Worm (Caenorhabditis elegans) whole organism, young adult: ENCODE results near the gene ZK550.6.

ENCODE experiments used
- B0336.3 ChIP-seq: fragments of 200-800 bp; sonication (Bioruptor generic); IDR thresholded peaks from 2 replicates; pipeline ENCODE4 v1.3.6; 2022; ENCODE audit warnings: missing genetic modification characterization, missing compliant biosample characterization
- D2030.7 ChIP-seq: fragments of 200-800 bp; sonication (Bioruptor generic); IDR thresholded peaks from 2 replicates; pipeline ENCODE4 v1.3.6; 2022; ENCODE audit warnings: missing genetic modification reagents, missing genetic modification characterization, missing compliant biosample characterization
- F10E7.11 ChIP-seq: sonication (generic microtip); optimal IDR thresholded peaks from 2 replicates; lab custom pipeline; 2017; ENCODE audit warnings: mild to moderate bottlenecking, missing genetic modification characterization, moderate library complexity, missing compliant biosample characterization
- F23B12.7 ChIP-seq: sonication (generic microtip); optimal IDR thresholded peaks from 2 replicates; lab custom pipeline; 2017; ENCODE audit warnings: missing genetic modification characterization, mild to moderate bottlenecking, missing compliant biosample characterization, antibody characterized with exemption, moderate library complexity; ENCODE audit not compliant: insufficient read depth
- F57C9.4 ChIP-seq: sonication (generic microtip); optimal IDR thresholded peaks from 2 replicates; lab custom pipeline; 2017; ENCODE audit warnings: mild to moderate bottlenecking, missing genetic modification characterization, missing compliant biosample characterization
- Y67H2A.10 ChIP-seq: fragments of 200-800 bp; sonication (Bioruptor generic); conservative IDR thresholded peaks from 2 replicates; pipeline ENCODE4 v1.3.6; 2022; ENCODE audit warnings: missing genetic modification reagents, missing genetic modification characterization, missing compliant biosample characterization
- Y79H2A.3 ChIP-seq: fragments of 200-800 bp; sonication (Bioruptor generic); conservative IDR thresholded peaks from 2 replicates; pipeline ENCODE4 v1.3.6; 2022; ENCODE audit warnings: missing genetic modification reagents, missing genetic modification characterization, missing compliant biosample characterization
- Y95B8A.8 ChIP-seq: fragments of 200-800 bp; sonication (Bioruptor generic); IDR thresholded peaks from 2 replicates; pipeline ENCODE4 v1.3.6; 2022; ENCODE audit warnings: missing genetic modification reagents, missing genetic modification characterization, missing compliant biosample characterization
- aptf-2 ChIP-seq: fragments of 200-800 bp; sonication (Bioruptor generic); conservative IDR thresholded peaks from 2 replicates; pipeline ENCODE4 v1.3.6; 2022; ENCODE audit warnings: missing genetic modification reagents, missing genetic modification characterization, missing compliant biosample characterization
- aptf-3 ChIP-seq: fragments of 200-800 bp; sonication (Bioruptor generic); IDR thresholded peaks from 2 replicates; pipeline ENCODE4 v1.3.6; 2022; ENCODE audit warnings: missing genetic modification characterization, missing compliant biosample characterization
- atf-7 ChIP-seq: sonication (generic microtip); optimal IDR thresholded peaks from 2 replicates; lab custom pipeline; 2017; ENCODE audit warnings: mild to moderate bottlenecking, missing genetic modification characterization, missing compliant biosample characterization
- athp-1 ChIP-seq: sonication (generic microtip); optimal IDR thresholded peaks from 2 replicates; lab custom pipeline; 2017; ENCODE audit warnings: mild to moderate bottlenecking, missing genetic modification characterization, missing compliant biosample characterization
- attf-3 ChIP-seq: fragments of 200-800 bp; sonication (Bioruptor generic); conservative IDR thresholded peaks from 2 replicates; pipeline ENCODE4 v1.3.6; 2022; ENCODE audit warnings: missing genetic modification reagents, missing genetic modification characterization, missing compliant biosample characterization
- attf-6 ChIP-seq: fragments of 200-800 bp; sonication (Bioruptor generic); IDR thresholded peaks from 2 replicates; pipeline ENCODE4 v1.3.6; 2022; ENCODE audit warnings: missing genetic modification reagents, missing genetic modification characterization, missing compliant biosample characterization
- ccch-3 ChIP-seq: fragments of 200-800 bp; sonication (Bioruptor generic); optimal IDR thresholded peaks from 2 replicates; lab custom pipeline; 2018; ENCODE audit warnings: mild to moderate bottlenecking, missing genetic modification characterization, missing compliant biosample characterization
- cebp-2 ChIP-seq: fragments of 200-800 bp; sonication (Bioruptor generic); IDR thresholded peaks from 2 replicates; pipeline ENCODE4 v1.3.6; 2022; ENCODE audit warnings: missing genetic modification characterization, missing compliant biosample characterization
- ceh-79 ChIP-seq: sonication (generic microtip); optimal IDR thresholded peaks from 2 replicates; lab custom pipeline; 2017; ENCODE audit warnings: mild to moderate bottlenecking, missing genetic modification characterization, missing compliant biosample characterization
- ceh-91 ChIP-seq: fragments of 200-800 bp; sonication (Bioruptor generic); IDR thresholded peaks from 2 replicates; pipeline ENCODE4 v1.3.6; 2022; ENCODE audit warnings: missing genetic modification reagents, missing genetic modification characterization, missing compliant biosample characterization
- dpff-1 ChIP-seq: sonication (generic microtip); optimal IDR thresholded peaks from 2 replicates; lab custom pipeline; 2017; ENCODE audit warnings: mild to moderate bottlenecking, missing genetic modification characterization, missing compliant biosample characterization
- efl-1 ChIP-seq: fragments of 150-350 bp; optimal IDR thresholded peaks from 2 replicates; lab custom pipeline; 2014; ENCODE audit warnings: missing biosample characterization, missing genetic modification reagents, missing genetic modification characterization
- ekl-4 ChIP-seq: fragments of 200-800 bp; sonication (Bioruptor generic); IDR thresholded peaks from 2 replicates; pipeline ENCODE4 v1.3.6; 2022; ENCODE audit warnings: missing genetic modification reagents, missing genetic modification characterization, missing compliant biosample characterization
- hlh-26 ChIP-seq: fragments of 200-800 bp; sonication (Bioruptor generic); conservative IDR thresholded peaks from 2 replicates; pipeline ENCODE4 v1.3.6; 2022; ENCODE audit warnings: missing genetic modification reagents, missing genetic modification characterization, missing compliant biosample characterization
- hmg-20 ChIP-seq: fragments of 200-800 bp; sonication (Bioruptor generic); IDR thresholded peaks from 2 replicates; pipeline ENCODE4 v1.3.6; 2022; ENCODE audit warnings: missing genetic modification reagents, missing genetic modification characterization, missing compliant biosample characterization
- hsf-1 ChIP-seq: fragments of 200-800 bp; sonication (Bioruptor generic); IDR thresholded peaks from 2 replicates; pipeline ENCODE4 v1.3.6; 2022; ENCODE audit warnings: missing genetic modification reagents, missing genetic modification characterization, missing compliant biosample characterization
- mcd-1 ChIP-seq: fragments of 200-800 bp; sonication (Bioruptor generic); IDR thresholded peaks from 2 replicates; pipeline ENCODE4 v1.3.6; 2022; ENCODE audit warnings: missing genetic modification reagents, missing genetic modification characterization, missing compliant biosample characterization
- mel-28 ChIP-seq: sonication (generic microtip); optimal IDR thresholded peaks from 2 replicates; lab custom pipeline; 2016; ENCODE audit warnings: borderline replicate concordance, mild to moderate bottlenecking, missing genetic modification characterization, missing compliant biosample characterization
- nfya-1 ChIP-seq: sonication (generic microtip); optimal IDR thresholded peaks from 2 replicates; lab custom pipeline; 2017; ENCODE audit warnings: antibody characterized with exemption, missing compliant biosample characterization, missing genetic modification characterization, borderline replicate concordance; ENCODE audit not compliant: insufficient read depth
- nhr-120 ChIP-seq: fragments of 200-800 bp; sonication (Bioruptor generic); IDR thresholded peaks from 2 replicates; pipeline ENCODE4 v1.3.6; 2022; ENCODE audit warnings: missing genetic modification characterization, missing compliant biosample characterization
- nhr-179 ChIP-seq: sonication (generic microtip); optimal IDR thresholded peaks from 2 replicates; lab custom pipeline; 2016; ENCODE audit warnings: mild to moderate bottlenecking, missing genetic modification characterization, missing compliant biosample characterization
- pbrm-1 ChIP-seq: fragments of 200-800 bp; sonication (Bioruptor generic); IDR thresholded peaks from 2 replicates; pipeline ENCODE4 v1.3.6; 2022; ENCODE audit warnings: missing genetic modification reagents, missing genetic modification characterization, missing compliant biosample characterization
- pha-4 ChIP-seq: fragments of 150-350 bp; sonication (generic microtip); optimal IDR thresholded peaks from 2 replicates; lab custom pipeline; 2014; ENCODE audit warnings: missing biosample characterization, missing genetic modification reagents, missing genetic modification characterization
- repo-1 ChIP-seq: sonication (generic microtip); optimal IDR thresholded peaks from 2 replicates; lab custom pipeline; 2017; ENCODE audit warnings: mild to moderate bottlenecking, missing genetic modification characterization, missing compliant biosample characterization
- rpc-1 ChIP-seq, 2 experiments: fragments of 150-350 bp in 1 of 2; sonication (generic microtip) in 1 of 2; optimal IDR thresholded peaks; 2 replicates each; lab custom pipeline; 2014 to 2018; ENCODE audit warnings: missing biosample characterization in 1 of 2, missing genetic modification characterization in 1 of 2, missing genetic modification reagents in 1 of 2, missing genotype in 1 of 2
- snpc-1.1 ChIP-seq: sonication (generic microtip); optimal IDR thresholded peaks from 2 replicates; lab custom pipeline; 2017; ENCODE audit warnings: missing genetic modification characterization, mild to moderate bottlenecking, missing compliant biosample characterization, antibody characterized with exemption, moderate library complexity, missing genotype, missing genetic modification reagents; ENCODE audit not compliant: insufficient read depth
- snpc-3.4 ChIP-seq: sonication (generic microtip); optimal IDR thresholded peaks from 2 replicates; lab custom pipeline; 2017; ENCODE audit warnings: missing genetic modification characterization, mild to moderate bottlenecking, missing compliant biosample characterization, antibody characterized with exemption, moderate library complexity, missing genotype, missing genetic modification reagents
- snpc-4 ChIP-seq, 5 experiments: fragments of 150-350 bp in 1 of 5; sonication (generic microtip) in 4 of 5; optimal IDR thresholded peaks; 2 replicates each; lab custom pipeline; 2014 to 2018; ENCODE audit warnings: missing genetic modification characterization in 5 of 5, missing biosample characterization in 3 of 5, antibody characterized with exemption in 2 of 5, mild to moderate bottlenecking in 2 of 5, missing compliant biosample characterization in 2 of 5, missing genotype in 2 of 5, moderate library complexity in 2 of 5, missing genetic modification reagents in 1 of 5
- tlf-1 ChIP-seq: fragments of 200-800 bp; sonication (Bioruptor generic); optimal IDR thresholded peaks from 2 replicates; lab custom pipeline; 2018; ENCODE audit warnings: mild to moderate bottlenecking, missing genetic modification characterization, missing compliant biosample characterization
- xnd-1 ChIP-seq: sonication (generic microtip); optimal IDR thresholded peaks from 2 replicates; lab custom pipeline; 2016; ENCODE audit warnings: missing genotype, missing genetic modification reagents, missing genetic modification characterization, missing compliant biosample characterization
- zim-3 ChIP-seq: sonication (generic microtip); optimal IDR thresholded peaks from 2 replicates; lab custom pipeline; 2017; ENCODE audit warnings: mild to moderate bottlenecking, missing genetic modification characterization, moderate library complexity, missing compliant biosample characterization
- ztf-28 ChIP-seq: fragments of 200-800 bp; sonication (Bioruptor generic); IDR thresholded peaks from 2 replicates; pipeline ENCODE4 v1.3.6; 2022; ENCODE audit warnings: missing genetic modification reagents, missing genetic modification characterization, missing compliant biosample characterization

ZK550.6 gene

DNA sequence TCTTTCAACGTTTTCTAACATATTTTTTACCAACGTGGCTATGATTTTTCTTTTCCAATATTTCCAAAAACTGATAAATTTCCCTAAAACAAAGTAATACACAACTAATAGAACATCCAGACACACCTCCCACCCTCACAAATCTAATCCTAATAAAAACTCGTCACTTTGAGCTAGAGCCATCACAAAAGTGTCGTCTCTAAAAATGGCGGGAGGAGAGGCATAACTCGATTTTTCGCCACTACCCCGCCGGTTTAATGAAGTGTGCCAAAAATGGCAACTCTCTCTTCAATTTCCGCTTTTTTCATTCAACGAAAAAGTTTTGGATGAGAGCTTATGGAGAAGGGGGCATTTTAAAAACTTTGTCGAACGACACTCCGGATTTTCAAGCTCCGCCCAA is 29.4 kb downstream of the ZK550.6 start:
- TF ChIP-seq snpc-3.4 (no peak), mcd-1 (GFP tag; lab: Robert Waterston, UW) (no peak), ztf-28 (GFP tag; lab: Robert Waterston, UW) (no peak), zim-3 (tag; lab: Kevin White, UChicago) (no peak), B0336.3 (GFP tag; lab: Robert Waterston, UW) (no peak), hsf-1 (GFP tag; lab: Robert Waterston, UW) (no peak), dpff-1 (tag; lab: Kevin White, UChicago) (no peak), D2030.7 (GFP tag; lab: Robert Waterston, UW) (no peak), atf-7 (tag; lab: Kevin White, UChicago) (no peak), pbrm-1 (GFP tag; lab: Robert Waterston, UW) (no peak), F57C9.4 (tag; lab: Kevin White, UChicago) (no peak)
- TF ChIP-seq, all 124 proteins: peak for 0

ce11 chrIV:17230958-17231357 is 31.3 kb downstream of the ZK550.6 start, which contains the start of gene npr-32:
TSS of gene npr-32 (minus strand) at chrIV:17231058.
- no peak for TF ChIP-seq pha-4 (tag; lab: Kevin White, UChicago)
- TF ChIP-seq xnd-1 = no peak
- no peak for TF ChIP-seq attf-3 (GFP tag; lab: Robert Waterston, UW)
- TF ChIP-seq repo-1 (tag; lab: Kevin White, UChicago) = no peak
- no peak for TF ChIP-seq ceh-91 (GFP tag; lab: Robert Waterston, UW)
- TF ChIP-seq ccch-3 = no peak
- no peak for TF ChIP-seq mel-28
- no peak for TF ChIP-seq rpc-1 (optimal IDR thresholded peaks at IDR 0.05; lab: Kevin White, UChicago)
- no peak for TF ChIP-seq rpc-1 (tag; optimal IDR thresholded peaks at IDR 0.05; lab: Kevin White, UChicago)
- TF ChIP-seq hlh-26 (GFP tag; lab: Robert Waterston, UW) = no peak
- no peak for TF ChIP-seq tlf-1
- TF ChIP-seq aptf-2 (GFP tag; lab: Robert Waterston, UW) = no peak
- TF ChIP-seq athp-1 (tag; lab: Kevin White, UChicago) = no peak

DNA sequence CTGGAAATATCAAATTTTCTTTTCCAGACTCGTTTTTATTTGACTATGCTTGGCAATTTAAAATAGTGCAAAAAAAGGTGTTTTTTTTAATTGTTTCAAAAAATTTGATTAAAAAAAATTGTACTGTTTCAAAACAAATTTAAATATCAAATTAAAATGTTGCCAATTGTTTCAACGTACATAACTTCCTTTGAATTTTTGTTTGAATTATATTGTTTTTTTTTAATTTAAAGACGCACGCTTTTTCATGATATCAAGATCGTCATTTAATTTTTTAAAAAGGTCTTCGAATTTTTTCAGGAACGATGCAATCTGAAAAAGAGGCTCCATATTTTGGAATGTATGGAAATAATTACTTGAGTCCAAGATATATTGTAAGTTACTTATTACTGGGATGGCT is 38.8 kb downstream of the ZK550.6 start, which contains the start of gene Y116A8B.4:
Gene Y116A8B.4 (plus strand): TSS at position 301 of the 400 bp plus-strand sequence.
- TF ChIP-seq nfya-1 (tag; lab: Kevin White, UChicago) = no peak

ce11 chrIV:17222145-17222544 is 40.1 kb downstream of the ZK550.6 start:
- TF ChIP-seq attf-6 (GFP tag; lab: Robert Waterston, UW) (0 out of 2 replicates have a peak, but pooled peaks have one; percentile 39), snpc-3.4 (peak; percentile 2), snpc-1.1 (peak; percentile 69), snpc-4 (GFP tag; optimal IDR thresholded peaks at IDR 0.05; lab: Kevin White, UChicago) (peak; percentile 59), snpc-4 (tag; optimal IDR thresholded peaks at IDR 0.05; lab: Kevin White, UChicago) (peak in 3 of 4 experiments; percentile 9 to 92 (median 72))

DNA sequence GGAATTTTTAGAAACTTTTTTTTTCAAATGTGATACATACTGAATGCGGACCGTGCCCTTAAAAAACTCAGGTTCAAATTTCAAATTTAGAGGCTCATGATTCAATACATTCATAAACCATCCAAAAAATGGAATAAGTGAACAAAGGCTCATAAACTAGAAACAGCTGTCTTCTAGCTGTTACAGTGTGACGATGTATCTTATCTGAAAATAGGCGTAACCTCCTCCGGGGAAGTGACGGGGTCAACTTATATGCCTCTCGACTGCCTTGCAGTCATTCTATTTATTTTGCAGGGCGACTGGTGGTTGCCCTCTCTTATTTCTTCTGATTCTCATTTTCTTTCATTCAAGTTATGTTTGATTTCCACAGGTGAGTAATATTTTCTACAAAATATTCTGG is 46.2 kb downstream of the ZK550.6 start, which contains the start of gene Y116A8B.1:
Gene Y116A8B.1 (plus strand): TSS at position 301 of the 400 bp plus-strand sequence.
- TF ChIP-seq Y67H2A.10 (GFP tag; lab: Robert Waterston, UW) (no peak), nhr-120 (GFP tag; lab: Robert Waterston, UW) (no peak), Y79H2A.3 (GFP tag; lab: Robert Waterston, UW) (no peak), F10E7.11 (tag; lab: Kevin White, UChicago) (no peak), mel-28 (no peak), efl-1 (no peak), nhr-179 (tag; lab: Kevin White, UChicago) (no peak), nfya-1 (tag; lab: Kevin White, UChicago) (no peak), F23B12.7 (tag; lab: Kevin White, UChicago) (no peak), tlf-1 (no peak), attf-3 (GFP tag; lab: Robert Waterston, UW) (no peak), cebp-2 (no peak), hmg-20 (GFP tag; lab: Robert Waterston, UW) (no peak), Y95B8A.8 (no peak), ceh-79 (tag; lab: Kevin White, UChicago) (no peak), aptf-3 (no peak), ekl-4 (GFP tag; lab: Robert Waterston, UW) (no peak)
- TF ChIP-seq, all 124 proteins: peak for 0
